Worm (Caenorhabditis elegans): ENCODE data around the gene srh-166.

ce11 chrV:20525816-20526459, at the start of gene srh-166, which contains the start of gene Y38H6C.24:
- TF ChIP-seq pax-1 (tag; optimal IDR thresholded peaks at IDR 0.05) (no peak), T23F11.4 (GFP tag; optimal IDR thresholded peaks at IDR 0.05) (no peak), K02D7.2 (tag; optimal IDR thresholded peaks at IDR 0.05) (no peak), ttx-3 (tag; optimal IDR thresholded peaks at IDR 0.05) (no peak), hlh-30 (tag; optimal IDR thresholded peaks at IDR 0.05; ENCODE audit: insufficient read depth) (no peak), ceh-48 (tag; optimal IDR thresholded peaks at IDR 0.05) (no peak), nfya-1 (tag; optimal IDR thresholded peaks at IDR 0.05) (no peak), elt-2 (tag; optimal IDR thresholded peaks at IDR 0.05) (peak; percentile 83), nhr-11 (tag; optimal IDR thresholded peaks at IDR 0.05) (no peak)

Data from whole organism, late embryonic.